Worm (Caenorhabditis elegans): ENCODE results near the gene M03C11.6.

Gene M03C11.6

DNA sequence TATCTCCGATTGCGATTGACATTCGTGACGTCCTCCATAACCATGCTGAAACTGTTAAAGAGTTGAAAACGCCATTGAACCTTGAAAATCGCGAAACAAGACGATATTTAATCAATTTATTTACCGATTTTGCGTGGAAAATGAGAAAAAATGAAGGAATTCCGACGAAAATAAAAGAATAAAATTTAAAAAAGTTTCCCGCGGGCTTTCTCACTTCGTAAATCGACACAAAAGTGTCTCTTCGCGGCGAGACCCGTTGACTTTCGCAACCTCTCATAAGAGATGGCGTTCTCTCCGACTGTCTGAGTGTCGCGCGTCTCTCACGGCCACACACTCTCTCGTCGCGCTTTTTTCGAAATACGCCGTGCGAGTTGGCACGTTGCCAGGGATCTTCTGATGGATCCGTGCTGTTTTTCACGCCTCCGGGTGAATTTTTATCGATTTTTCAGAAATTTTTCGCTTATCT, 16.6 kb downstream of the M03C11.6 start, which contains the start of gene hat-1 (continued):
- TF ChIP-seq ceh-9 (tag; optimal IDR thresholded peaks at IDR 0.05) (no peak), hlh-13 (GFP tag; optimal IDR thresholded peaks at IDR 0.05) (no peak), sox-4 (tag; optimal IDR thresholded peaks at IDR 0.05) (no peak), odd-2 (tag; optimal IDR thresholded peaks at IDR 0.05) (no peak), tbx-7 (tag; optimal IDR thresholded peaks at IDR 0.05) (no peak), syd-9 (tag; optimal IDR thresholded peaks at IDR 0.05) (no peak), elt-4 (tag; optimal IDR thresholded peaks at IDR 0.05) (no peak), gmeb-2 (tag; optimal IDR thresholded peaks at IDR 0.05) (no peak), ceh-45 (GFP tag; IDR thresholded peaks at IDR 0.05) (no peak), hlh-15 (tag; optimal IDR thresholded peaks at IDR 0.05) (no peak)

DNA sequence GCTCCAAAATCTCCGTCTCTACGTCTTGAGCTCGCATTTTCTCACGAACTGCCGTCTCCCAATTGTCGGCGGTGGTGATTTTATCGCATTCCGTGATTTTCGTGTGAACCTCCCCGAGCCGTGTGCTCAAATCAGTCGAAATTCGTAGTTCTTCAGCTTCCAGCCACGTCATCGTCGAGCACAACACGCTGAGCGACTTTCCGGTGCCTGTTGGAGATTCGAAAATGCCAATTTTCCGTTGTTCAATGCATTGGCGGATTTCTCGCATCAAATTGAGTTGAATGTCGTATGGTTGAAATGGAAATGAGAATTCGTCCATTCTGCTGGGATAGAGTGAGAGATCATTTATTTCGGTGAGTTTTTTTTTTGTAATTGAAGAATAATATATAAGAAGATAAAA, 18.9 kb downstream of the M03C11.6 start, which contains the start of the genes M03C11.3 and chl-1:
Gene M03C11.3 (plus strand): TSS at position 153 of the 400 bp plus-strand sequence.
Gene chl-1 (minus strand): TSS at position 323 of the 400 bp plus-strand sequence.
- TF ChIP-seq hlh-15 (tag; optimal IDR thresholded peaks at IDR 0.05) (no peak), ceh-18 (tag; optimal IDR thresholded peaks at IDR 0.05) (no peak), rnt-1 (tag; optimal IDR thresholded peaks at IDR 0.05) (no peak), sox-2 (GFP tag; IDR thresholded peaks at IDR 0.05) (no peak), ceh-6 (GFP tag; optimal IDR thresholded peaks at IDR 0.05) (no peak), nhr-11 (tag; optimal IDR thresholded peaks at IDR 0.05) (no peak), eyg-1 (tag; optimal IDR thresholded peaks at IDR 0.05) (no peak), ets-4 (tag; optimal IDR thresholded peaks at IDR 0.05) (no peak), sox-4 (tag; optimal IDR thresholded peaks at IDR 0.05) (no peak), gmeb-2 (tag; optimal IDR thresholded peaks at IDR 0.05) (no peak), ceh-34 (tag; optimal IDR thresholded peaks at IDR 0.05) (no peak), ceh-14 (tag; optimal IDR thresholded peaks at IDR 0.05) (no peak), zip-5 (tag; optimal IDR thresholded peaks at IDR 0.05) (no peak)

DNA sequence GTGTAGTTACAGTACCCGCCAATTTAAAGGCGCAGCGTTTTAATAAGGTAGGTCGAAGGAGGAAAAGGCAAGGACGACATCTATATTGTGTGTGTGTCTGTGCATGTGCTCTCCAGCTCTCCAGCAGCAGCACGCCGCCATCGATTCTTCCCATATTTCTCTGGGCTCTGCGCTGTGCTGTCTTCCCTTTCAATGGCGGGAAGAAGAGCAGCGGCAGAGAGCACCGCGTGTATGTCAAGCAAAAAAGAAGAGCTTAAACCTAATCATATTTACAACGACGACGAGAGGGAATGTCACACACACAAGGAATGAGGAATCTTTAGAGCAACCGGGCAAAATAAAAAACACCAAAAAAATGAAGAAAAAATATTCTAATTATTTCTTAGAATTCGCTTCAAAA, 24.9 kb downstream of the M03C11.6 start:
- TF ChIP-seq unc-42 (tag; optimal IDR thresholded peaks at IDR 0.05) (peak; percentile 92), rnt-1 (tag; optimal IDR thresholded peaks at IDR 0.05) (no peak), ceh-48 (tag; optimal IDR thresholded peaks at IDR 0.05) (peak; percentile 72)

DNA sequence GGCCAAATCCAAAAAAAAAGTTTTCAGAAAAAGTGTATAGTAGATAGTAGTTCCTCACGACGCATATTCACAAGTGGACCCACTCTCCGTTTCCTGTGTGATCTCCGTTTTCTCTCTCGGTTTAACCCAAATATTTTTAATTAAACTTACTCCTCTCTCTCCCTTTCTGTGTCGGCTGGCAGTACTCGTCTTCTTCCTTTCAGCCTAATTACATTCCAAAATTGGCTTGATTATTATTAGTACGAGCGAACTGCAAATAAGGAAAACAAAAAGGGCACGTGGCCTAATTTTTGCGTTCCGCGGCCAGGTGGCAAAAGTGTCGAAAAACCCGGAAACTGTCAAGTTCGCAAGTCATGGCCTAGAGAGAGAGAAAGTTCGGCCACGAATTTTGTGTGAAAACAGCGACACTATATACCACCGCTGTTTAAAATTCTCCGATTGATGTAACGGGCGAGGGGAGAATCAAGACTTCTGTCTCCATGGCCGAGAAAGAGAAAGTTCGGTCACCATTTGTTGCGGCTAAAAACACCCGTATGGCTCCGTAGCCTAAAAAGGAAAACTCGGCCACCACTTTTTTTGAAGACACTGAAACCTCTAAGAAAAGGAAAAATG, 26.8 kb downstream of the M03C11.6 start:
- peak; percentile 35 for TF ChIP-seq unc-42 (tag; optimal IDR thresholded peaks at IDR 0.05)
- peak; percentile 59 for TF ChIP-seq ceh-14 (tag; optimal IDR thresholded peaks at IDR 0.05)
- TF ChIP-seq tbx-2 (tag; optimal IDR thresholded peaks at IDR 0.05), result peak; percentile 31
- TF ChIP-seq K09A11.1 (tag; optimal IDR thresholded peaks at IDR 0.05; ENCODE audit: insufficient read depth), result no peak
- no peak for TF ChIP-seq pqm-1 (tag; optimal IDR thresholded peaks at IDR 0.05)
- peak; percentile 9 for TF ChIP-seq ttx-3 (tag; optimal IDR thresholded peaks at IDR 0.05)
- no peak for TF ChIP-seq Y22D7AL.16 (tag; optimal IDR thresholded peaks at IDR 0.05)

DNA sequence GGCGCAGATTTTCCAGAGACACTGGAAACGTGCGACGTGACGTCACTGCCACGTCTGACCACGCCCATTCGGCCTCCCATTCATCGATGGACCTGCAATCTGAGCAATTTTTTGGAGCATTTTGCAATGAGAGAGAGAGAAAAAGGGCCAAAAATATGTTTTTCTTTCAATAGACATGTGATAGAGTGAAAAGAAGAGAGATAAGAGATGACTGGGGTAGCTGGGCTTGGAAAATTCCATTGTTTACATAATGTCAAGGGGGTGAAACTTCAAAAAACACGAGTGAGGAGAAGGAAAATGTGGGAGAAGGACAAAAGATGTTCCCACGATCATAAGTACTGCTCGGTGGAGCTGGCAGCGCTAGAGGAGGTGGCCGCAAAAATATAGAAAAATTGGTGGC, 27.8 kb downstream of the M03C11.6 start, which contains the start of gene M03C11.1:
Gene M03C11.1 (minus strand): TSS at position 101 of the 400 bp plus-strand sequence.
- no peak for TF ChIP-seq ceh-18 (tag; optimal IDR thresholded peaks at IDR 0.05)
- no peak for TF ChIP-seq pag-3 (tag; optimal IDR thresholded peaks at IDR 0.05; ENCODE audit: borderline replicate concordance)
- TF ChIP-seq nhr-11 (tag; optimal IDR thresholded peaks at IDR 0.05), result no peak
- no peak for TF ChIP-seq ceh-2 (tag; optimal IDR thresholded peaks at IDR 0.05)
- no peak for TF ChIP-seq ceh-6 (GFP tag; optimal IDR thresholded peaks at IDR 0.05)
- TF ChIP-seq ceh-14 (tag; optimal IDR thresholded peaks at IDR 0.05), result no peak
- TF ChIP-seq ref-2 (tag; optimal IDR thresholded peaks at IDR 0.05), result no peak
- no peak for TF ChIP-seq gmeb-2 (tag; optimal IDR thresholded peaks at IDR 0.05)
- no peak for TF ChIP-seq ceh-48 (tag; optimal IDR thresholded peaks at IDR 0.05)
- TF ChIP-seq lin-11 (tag; optimal IDR thresholded peaks at IDR 0.05), result no peak
- TF ChIP-seq ttx-3 (tag; optimal IDR thresholded peaks at IDR 0.05), result no peak
- no peak for TF ChIP-seq pqm-1 (tag; optimal IDR thresholded peaks at IDR 0.05)
- no peak for TF ChIP-seq ets-4 (tag; optimal IDR thresholded peaks at IDR 0.05)
- no peak for TF ChIP-seq C38D4.7 (GFP tag; optimal IDR thresholded peaks at IDR 0.05)
- TF ChIP-seq fax-1 (tag; optimal IDR thresholded peaks at IDR 0.05), result no peak
- no peak for TF ChIP-seq elt-2 (tag; optimal IDR thresholded peaks at IDR 0.05)
- no peak for TF ChIP-seq F13H6.1 (tag; optimal IDR thresholded peaks at IDR 0.05)
- TF ChIP-seq ztf-16 (tag; optimal IDR thresholded peaks at IDR 0.05), result no peak
- no peak for TF ChIP-seq dve-1 (tag; optimal IDR thresholded peaks at IDR 0.05)
- TF ChIP-seq Y22D7AL.16 (tag; optimal IDR thresholded peaks at IDR 0.05), result no peak
